Worm (Caenorhabditis elegans): ENCODE measurements around the gene adm-2.
A peak's percentile ranks its signal among the peaks of the same experiment; 100 is the strongest.

Gene adm-2

ce11 chrX:13696152-13696551, 8.4 kb downstream of the adm-2 start:
- no peak for TF ChIP-seq F13C5.2 (tag; optimal IDR thresholded peaks at IDR 0.05)

ce11 chrX:13697520-13697919, 9.8 kb downstream of the adm-2 start:
- TF ChIP-seq hmbx-1 (tag; optimal IDR thresholded peaks at IDR 0.05) (no peak), pes-1 (GFP tag; IDR thresholded peaks at IDR 0.05) (peak; percentile 58)

ce11 chrX:13700642-13701233, 13.0 kb downstream of the adm-2 start:
- TF ChIP-seq aly-1 (tag; optimal IDR thresholded peaks at IDR 0.05), result peak; percentile 58
- TF ChIP-seq pes-1 (GFP tag; IDR thresholded peaks at IDR 0.05), result peak; percentile 57
- 0 out of 2 replicates have a peak, but pooled peaks have one; percentile 27 for TF ChIP-seq tbx-11 (GFP tag; IDR thresholded peaks at IDR 0.05)
- TF ChIP-seq sea-1 (GFP tag; conservative IDR thresholded peaks at IDR 0.05), result 0 out of 2 replicates have a peak, but pooled peaks have one; percentile 50
- peak; percentile 68 for TF ChIP-seq flt-1 (GFP tag; IDR thresholded peaks at IDR 0.05)
- TF ChIP-seq ama-1 (optimal IDR thresholded peaks at IDR 0.05), result no peak
- TF ChIP-seq ceh-36 (tag; optimal IDR thresholded peaks at IDR 0.05), result no peak
- no peak for TF ChIP-seq hmbx-1 (tag; optimal IDR thresholded peaks at IDR 0.05)
- peak; percentile 86 for TF ChIP-seq hmg-4 (GFP tag; optimal IDR thresholded peaks at IDR 0.05)
- no peak for TF ChIP-seq B0310.2 (tag; optimal IDR thresholded peaks at IDR 0.05)
- TF ChIP-seq hnd-1 (tag; optimal IDR thresholded peaks at IDR 0.05), result no peak
- TF ChIP-seq tbx-37 (GFP tag; conservative IDR thresholded peaks at IDR 0.05), result peak; percentile 33; the same call in 1 of the 2 replicates
- TF ChIP-seq ceh-13 (GFP tag; optimal IDR thresholded peaks at IDR 0.05), result no peak
- peak; percentile 99 for TF ChIP-seq F13C5.2 (tag; optimal IDR thresholded peaks at IDR 0.05)
- TF ChIP-seq ets-7 (tag; optimal IDR thresholded peaks at IDR 0.05), result peak; percentile 14
- TF ChIP-seq scrt-1 (GFP tag; IDR thresholded peaks at IDR 0.05), result peak; percentile 66; the same call in 1 of the 2 replicates
- no peak for TF ChIP-seq tra-4 (tag; optimal IDR thresholded peaks at IDR 0.05)

ce11 chrX:13702923-13703322, 15.2 kb downstream of the adm-2 start:
- TF ChIP-seq pes-1 (GFP tag; IDR thresholded peaks at IDR 0.05), result no peak
- no peak for TF ChIP-seq hmbx-1 (tag; optimal IDR thresholded peaks at IDR 0.05)
- TF ChIP-seq aly-1 (tag; optimal IDR thresholded peaks at IDR 0.05), result no peak
- no peak for TF ChIP-seq B0310.2 (tag; optimal IDR thresholded peaks at IDR 0.05)
- TF ChIP-seq F13C5.2 (tag; optimal IDR thresholded peaks at IDR 0.05), result no peak
- no peak for TF ChIP-seq hnd-1 (tag; optimal IDR thresholded peaks at IDR 0.05)
- TF ChIP-seq tbx-11 (GFP tag; IDR thresholded peaks at IDR 0.05), result no peak
- no peak for TF ChIP-seq tbx-37 (GFP tag; conservative IDR thresholded peaks at IDR 0.05)

ce11 chrX:13706607-13707006, 18.9 kb downstream of the adm-2 start, which contains the start of gene K02D3.1:
Gene K02D3.1, plus strand, starts transcription at chrX:13706907.
- TF ChIP-seq ceh-13 (GFP tag; optimal IDR thresholded peaks at IDR 0.05), result no peak
- no peak for TF ChIP-seq aly-1 (tag; optimal IDR thresholded peaks at IDR 0.05)

ce11 chrX:13709060-13709459, 21.3 kb downstream of the adm-2 start:
- TF ChIP-seq tbx-11 (GFP tag; IDR thresholded peaks at IDR 0.05), result no peak
- TF ChIP-seq scrt-1 (GFP tag; IDR thresholded peaks at IDR 0.05), result no peak
- TF ChIP-seq sea-1 (GFP tag; conservative IDR thresholded peaks at IDR 0.05), result no peak
- no peak for TF ChIP-seq ama-1 (optimal IDR thresholded peaks at IDR 0.05)
- TF ChIP-seq flt-1 (GFP tag; IDR thresholded peaks at IDR 0.05), result no peak
- no peak for TF ChIP-seq ceh-13 (GFP tag; optimal IDR thresholded peaks at IDR 0.05)
- TF ChIP-seq tra-4 (tag; optimal IDR thresholded peaks at IDR 0.05), result no peak
- no peak for TF ChIP-seq pes-1 (GFP tag; IDR thresholded peaks at IDR 0.05)
- TF ChIP-seq hmbx-1 (tag; optimal IDR thresholded peaks at IDR 0.05), result no peak
- no peak for TF ChIP-seq B0310.2 (tag; optimal IDR thresholded peaks at IDR 0.05)
- TF ChIP-seq ets-7 (tag; optimal IDR thresholded peaks at IDR 0.05), result no peak
- TF ChIP-seq hnd-1 (tag; optimal IDR thresholded peaks at IDR 0.05), result no peak

- TF ChIP-seq hmbx-1 (tag; optimal IDR thresholded peaks at IDR 0.05), result no peak
Measured at ce11 chrX:13711909-13712308, 24.2 kb downstream of the adm-2 start, which contains the start of gene K02D3.2. Gene K02D3.2, minus strand, starts transcription at chrX:13712009.

- TF ChIP-seq tbx-11 (GFP tag; IDR thresholded peaks at IDR 0.05), result no peak
- no peak for TF ChIP-seq sea-1 (GFP tag; conservative IDR thresholded peaks at IDR 0.05)
- TF ChIP-seq ceh-36 (tag; optimal IDR thresholded peaks at IDR 0.05), result no peak
- TF ChIP-seq flt-1 (GFP tag; IDR thresholded peaks at IDR 0.05), result no peak
- TF ChIP-seq tra-4 (tag; optimal IDR thresholded peaks at IDR 0.05), result no peak
- TF ChIP-seq tbx-37 (GFP tag; conservative IDR thresholded peaks at IDR 0.05), result no peak
Measured at ce11 chrX:13712992-13713391, 25.2 kb downstream of the adm-2 start.

ce11 chrX:13713857-13714256, 26.1 kb downstream of the adm-2 start, which contains the start of gene K11E4.1:
Gene K11E4.1, plus strand, starts transcription at chrX:13714157.
- TF ChIP-seq tra-4 (tag; optimal IDR thresholded peaks at IDR 0.05) (no peak), hmg-4 (GFP tag; optimal IDR thresholded peaks at IDR 0.05) (no peak), hnd-1 (tag; optimal IDR thresholded peaks at IDR 0.05) (no peak), ama-1 (optimal IDR thresholded peaks at IDR 0.05) (no peak), sea-1 (GFP tag; conservative IDR thresholded peaks at IDR 0.05) (no peak), flt-1 (GFP tag; IDR thresholded peaks at IDR 0.05) (no peak), scrt-1 (GFP tag; IDR thresholded peaks at IDR 0.05) (no peak), tbx-37 (GFP tag; conservative IDR thresholded peaks at IDR 0.05) (no peak), F13C5.2 (tag; optimal IDR thresholded peaks at IDR 0.05) (no peak), ceh-36 (tag; optimal IDR thresholded peaks at IDR 0.05) (no peak), pes-1 (GFP tag; IDR thresholded peaks at IDR 0.05) (no peak), hmbx-1 (tag; optimal IDR thresholded peaks at IDR 0.05) (no peak)

Measured in whole organism, early embryonic.